Fruit fly (Drosophila melanogaster): ENCODE data around the gene CG11983.

Gene CG11983

dm6 chr3R:8992928-8993579, 15.1 kb upstream of the CG11983 start, which contains the start of gene CG11975 (continued):
- TF ChIP-seq CG17361 (GFP tag; IDR thresholded peaks at IDR 0.05) = peak; percentile 80
- no peak for TF ChIP-seq prd (optimal IDR thresholded peaks at IDR 0.05)
- TF ChIP-seq prd (GFP tag; IDR thresholded peaks at IDR 0.05) = peak; percentile 55
- TF ChIP-seq bigmax (GFP tag; optimal IDR thresholded peaks at IDR 0.05) = no peak
- peak; percentile 80 for TF ChIP-seq Hmr (GFP tag; optimal IDR thresholded peaks at IDR 0.05)
- peak; percentile 20 for TF ChIP-seq CG17802 (tag; optimal IDR thresholded peaks at IDR 0.05)
- TF ChIP-seq schlank (tag; optimal IDR thresholded peaks at IDR 0.05) = peak; percentile 37
- peak; percentile 74 for TF ChIP-seq CoRest (tag; optimal IDR thresholded peaks at IDR 0.05)
- TF ChIP-seq Chrac-16 (GFP tag; optimal IDR thresholded peaks at IDR 0.05) = peak; percentile 80
- TF ChIP-seq gcm (GFP tag; optimal IDR thresholded peaks at IDR 0.05) = no peak
- TF ChIP-seq Dfd (GFP tag; optimal IDR thresholded peaks at IDR 0.05) = no peak
- peak; percentile 58 for TF ChIP-seq Taf1 (GFP tag; IDR thresholded peaks at IDR 0.05)
- TF ChIP-seq CG2116 (GFP tag; optimal IDR thresholded peaks at IDR 0.05) = peak; percentile 89
- TF ChIP-seq cwo (GFP tag; optimal IDR thresholded peaks at IDR 0.05) = peak; percentile 60
- peak; percentile 79 for TF ChIP-seq Max (GFP tag; optimal IDR thresholded peaks at IDR 0.05)
- TF ChIP-seq E2f1 (GFP tag; IDR thresholded peaks at IDR 0.05) = 0 out of 2 replicates have a peak, but pooled peaks have one; percentile 39
- TF ChIP-seq CG9437 (GFP tag; optimal IDR thresholded peaks at IDR 0.05) = peak; percentile 31
- TF ChIP-seq Rx (GFP tag; IDR thresholded peaks at IDR 0.05) = peak; percentile 28; the same call in 1 of the 2 replicates
- TF ChIP-seq CG6765 (GFP tag; optimal IDR thresholded peaks at IDR 0.05) = no peak
- no peak for TF ChIP-seq gce (GFP tag; IDR thresholded peaks at IDR 0.05)
- 0 out of 3 replicates have a peak, but pooled peaks have one; percentile 26 for TF ChIP-seq zen2 (GFP tag; IDR thresholded peaks at IDR 0.05; ENCODE audit: partially characterized antibody)
- TF ChIP-seq dm (GFP tag; optimal IDR thresholded peaks at IDR 0.05) = peak; percentile 66
- TF ChIP-seq crol (GFP tag; IDR thresholded peaks at IDR 0.05) = no peak
- no peak for TF ChIP-seq CG8478 (optimal IDR thresholded peaks at IDR 0.05)
- 0 out of 2 replicates have a peak, but pooled peaks have one; percentile 21 for TF ChIP-seq Poxn (GFP tag; IDR thresholded peaks at IDR 0.05)
- peak; percentile 62 for TF ChIP-seq en (GFP tag; optimal IDR thresholded peaks at IDR 0.05)
- peak; percentile 67 for TF ChIP-seq Six4 (GFP tag; optimal IDR thresholded peaks at IDR 0.05)
- peak; percentile 92 for TF ChIP-seq CG2120 (GFP tag; optimal IDR thresholded peaks at IDR 0.05)
- peak; percentile 36 for TF ChIP-seq CG6813 (GFP tag; optimal IDR thresholded peaks at IDR 0.05)
- peak; percentile 66 for TF ChIP-seq CG3065 (GFP tag; optimal IDR thresholded peaks at IDR 0.05)
- no peak for TF ChIP-seq Elba2 (GFP tag; optimal IDR thresholded peaks at IDR 0.05)
- peak; percentile 57 for TF ChIP-seq CG18619 (GFP tag; optimal IDR thresholded peaks at IDR 0.05)
- TF ChIP-seq jumu (GFP tag; optimal IDR thresholded peaks at IDR 0.05) = peak; percentile 90
- TF ChIP-seq CG10543 (GFP tag; optimal IDR thresholded peaks at IDR 0.05) = peak; percentile 47
- peak; percentile 87 for TF ChIP-seq ems (GFP tag; optimal IDR thresholded peaks at IDR 0.05)
- TF ChIP-seq h (optimal IDR thresholded peaks at IDR 0.05) = no peak
- TF ChIP-seq Pdp1 (GFP tag; optimal IDR thresholded peaks at IDR 0.05) = peak; percentile 83 to 96
- TF ChIP-seq az2 (GFP tag; optimal IDR thresholded peaks at IDR 0.05) = peak; percentile 73
- TF ChIP-seq CG15269 (tag; optimal IDR thresholded peaks at IDR 0.05) = no peak
- peak; percentile 70 for TF ChIP-seq PHDP (tag; optimal IDR thresholded peaks at IDR 0.05)
- no peak for TF ChIP-seq B-H2 (GFP tag; optimal IDR thresholded peaks at IDR 0.05)
- TF ChIP-seq slou (GFP tag; optimal IDR thresholded peaks at IDR 0.05) = peak; percentile 70
- TF ChIP-seq CG9932 (GFP tag; IDR thresholded peaks at IDR 0.05) = peak; percentile 91
- 0 out of 2 replicates have a peak, but pooled peaks have one; percentile 6 for TF ChIP-seq CG31224 (GFP tag; IDR thresholded peaks at IDR 0.05)
- peak; percentile 72 for TF ChIP-seq NC2β (GFP tag; optimal IDR thresholded peaks at IDR 0.05)
- TF ChIP-seq Usf (GFP tag; optimal IDR thresholded peaks at IDR 0.05) = no peak
- peak; percentile 77 for TF ChIP-seq knrl (GFP tag; IDR thresholded peaks at IDR 0.05; ENCODE audit: partially characterized antibody)
- TF ChIP-seq Bgb (GFP tag; IDR thresholded peaks at IDR 0.05; ENCODE audit: partially characterized antibody) = peak; percentile 66
- TF ChIP-seq CG15696 (tag; optimal IDR thresholded peaks at IDR 0.05) = peak; percentile 62
- TF ChIP-seq sqz (GFP tag; optimal IDR thresholded peaks at IDR 0.05) = no peak

Measured in whole organism, embryonic.